Worm (Caenorhabditis elegans): ENCODE data around the gene pmp-2.
A peak's percentile ranks its signal among the peaks of the same experiment; 100 is the strongest.

Gene pmp-2

DNA sequence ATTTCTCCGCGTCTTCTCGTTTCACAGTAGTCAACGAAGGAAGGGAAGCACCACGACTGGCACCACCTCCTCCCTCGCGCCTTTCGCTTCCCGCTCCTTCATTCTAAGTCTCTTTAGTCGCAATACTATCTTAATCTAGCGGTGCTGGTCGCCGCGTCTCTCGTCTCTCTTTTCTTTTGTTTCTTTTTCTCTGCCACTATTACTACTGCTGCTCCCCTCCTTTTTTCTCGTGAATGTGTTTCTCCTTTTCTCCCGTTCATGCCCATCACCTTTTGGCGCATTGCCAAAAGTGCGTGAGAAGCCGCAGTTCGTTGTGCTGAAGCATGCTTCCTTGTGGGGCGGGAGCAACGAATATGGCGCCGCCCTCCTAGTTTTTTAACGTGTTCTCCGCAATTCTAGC, 38.9 kb upstream of the pmp-2 start (continued):
- TF ChIP-seq C04F5.9 (tag; optimal IDR thresholded peaks at IDR 0.05), result peak; percentile 13
- TF ChIP-seq sup-37 (GFP tag; optimal IDR thresholded peaks at IDR 0.05), result no peak
- peak in 1 of 2 experiments; percentile 67 for TF ChIP-seq mdl-1 (tag; optimal IDR thresholded peaks at IDR 0.05)
- TF ChIP-seq C16A3.4 (tag; optimal IDR thresholded peaks at IDR 0.05), result peak; percentile 1
- TF ChIP-seq aha-1 (tag; optimal IDR thresholded peaks at IDR 0.05), result no peak
- TF ChIP-seq xbp-1 (tag; optimal IDR thresholded peaks at IDR 0.05), result peak; percentile 40
- peak; percentile 56 for TF ChIP-seq nhr-77 (tag; optimal IDR thresholded peaks at IDR 0.05)
- TF ChIP-seq grh-1 (GFP tag; IDR thresholded peaks at IDR 0.05), result no peak
- TF ChIP-seq lsy-2 (tag; optimal IDR thresholded peaks at IDR 0.05), result peak; percentile 26 to 77
- TF ChIP-seq pax-3 (tag; optimal IDR thresholded peaks at IDR 0.05), result no peak
- peak; percentile 59 for TF ChIP-seq fkh-10 (GFP tag; optimal IDR thresholded peaks at IDR 0.05)
- peak; percentile 29 to 51 (median 32) for TF ChIP-seq dpl-1 (GFP tag; optimal IDR thresholded peaks at IDR 0.05)
- no peak for TF ChIP-seq C34B4.2 (tag; optimal IDR thresholded peaks at IDR 0.05)

DNA sequence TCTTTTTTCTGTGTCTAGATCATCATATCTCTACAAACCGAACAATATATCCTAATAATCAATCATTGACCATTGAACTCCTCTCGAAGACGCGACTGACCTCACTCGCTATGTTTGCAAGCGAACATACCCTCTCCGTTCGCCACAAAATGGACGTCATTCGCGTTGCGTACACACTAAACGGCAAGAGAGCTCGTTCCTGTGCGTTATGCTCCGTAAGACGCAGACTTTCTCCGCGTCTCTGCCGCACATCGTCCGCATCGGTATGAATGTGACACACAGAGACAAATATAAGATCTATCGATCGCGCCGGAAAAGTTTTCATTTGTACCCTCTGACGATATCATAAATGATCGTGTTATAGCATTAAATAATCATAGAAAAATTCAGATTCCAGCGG, 38.4 kb upstream of the pmp-2 start:
- TF ChIP-seq unc-30 (tag; optimal IDR thresholded peaks at IDR 0.05) (no peak), ceh-63 (GFP tag; optimal IDR thresholded peaks at IDR 0.05) (no peak), lir-3 (tag; optimal IDR thresholded peaks at IDR 0.05; ENCODE audit: poor library complexity) (no peak), snu-23 (GFP tag; optimal IDR thresholded peaks at IDR 0.05) (no peak), nhr-90 (tag; optimal IDR thresholded peaks at IDR 0.05; ENCODE audit: poor library complexity) (no peak), efl-3 (GFP tag; optimal IDR thresholded peaks at IDR 0.05) (no peak), nhr-11 (tag; optimal IDR thresholded peaks at IDR 0.05) (no peak), ceh-8 (GFP tag; optimal IDR thresholded peaks at IDR 0.05) (no peak), lin-35 (GFP tag; optimal IDR thresholded peaks at IDR 0.05) (no peak), lin-14 (GFP tag; optimal IDR thresholded peaks at IDR 0.05) (no peak), fkh-4 (tag; optimal IDR thresholded peaks at IDR 0.05; ENCODE audit: borderline replicate concordance) (no peak), nhr-85 (tag) (no peak), egl-27 (tag; optimal IDR thresholded peaks at IDR 0.05) (no peak), grh-1 (GFP tag; IDR thresholded peaks at IDR 0.05) (no peak), ceh-82 (tag; optimal IDR thresholded peaks at IDR 0.05) (no peak), ets-5 (GFP tag; IDR thresholded peaks at IDR 0.05) (no peak), hlh-17 (GFP tag; optimal IDR thresholded peaks at IDR 0.05; ENCODE audit: borderline replicate concordance) (no peak), nhr-12 (tag; optimal IDR thresholded peaks at IDR 0.05) (no peak), zag-1 (tag; optimal IDR thresholded peaks at IDR 0.05) (no peak)

DNA sequence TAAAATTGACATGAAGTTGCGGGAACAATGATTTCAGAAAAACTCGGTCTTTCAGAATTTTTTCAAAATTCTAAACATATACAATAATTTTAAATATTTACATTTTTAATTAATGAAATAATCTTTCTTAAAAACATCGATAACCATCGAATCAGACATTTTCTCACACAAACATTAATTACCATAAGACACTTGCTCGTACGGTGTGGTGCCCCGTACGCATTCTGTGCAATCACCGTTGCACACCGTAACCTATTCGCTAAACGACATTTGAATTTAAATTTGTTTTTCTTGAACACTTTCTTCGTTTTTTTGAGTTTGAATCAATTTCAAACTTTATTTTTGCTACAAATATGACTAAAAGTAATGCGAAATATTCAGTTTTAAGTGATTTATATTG, 36.2 kb upstream of the pmp-2 start:
- TF ChIP-seq nhr-20 (tag; optimal IDR thresholded peaks at IDR 0.05), result no peak
- TF ChIP-seq unc-62 (GFP tag; optimal IDR thresholded peaks at IDR 0.05), result no peak
- no peak for TF ChIP-seq elt-2 (tag; optimal IDR thresholded peaks at IDR 0.05)
- no peak for TF ChIP-seq tbx-2 (tag; optimal IDR thresholded peaks at IDR 0.05)
- no peak for TF ChIP-seq hpl-2 (GFP tag; optimal IDR thresholded peaks at IDR 0.05)
- TF ChIP-seq sptf-1 (tag; optimal IDR thresholded peaks at IDR 0.05), result no peak
- no peak for TF ChIP-seq ceh-90 (tag; optimal IDR thresholded peaks at IDR 0.05)
- no peak for TF ChIP-seq nhr-77 (tag; optimal IDR thresholded peaks at IDR 0.05)
- TF ChIP-seq zag-1 (tag; optimal IDR thresholded peaks at IDR 0.05), result no peak
- TF ChIP-seq skn-1 (tag; optimal IDR thresholded peaks at IDR 0.05), result no peak
- no peak for TF ChIP-seq mef-2 (tag; optimal IDR thresholded peaks at IDR 0.05)
- no peak for TF ChIP-seq lsy-2 (tag; optimal IDR thresholded peaks at IDR 0.05)
- TF ChIP-seq sox-4 (tag; optimal IDR thresholded peaks at IDR 0.05), result no peak
- no peak for TF ChIP-seq tlp-1 (tag; optimal IDR thresholded peaks at IDR 0.05)
- TF ChIP-seq jun-1 (tag; optimal IDR thresholded peaks at IDR 0.05), result no peak
